Fruit fly (Drosophila melanogaster) whole organism, embryonic: ENCODE measurements around the gene CG14439.
A peak's percentile ranks its signal among the peaks of the same experiment; 100 is the strongest.

Source experiments
- Atf3 ChIP-seq: fragments of 200-800 bp; sonication (Bioruptor generic); optimal IDR thresholded peaks from 3 replicates; lab custom pipeline; 2016; ENCODE audit warnings: missing biosample characterization, missing genetic modification characterization
- CG10209 ChIP-seq: fragments of 200-800 bp; sonication (Bioruptor generic); optimal IDR thresholded peaks from 3 replicates; lab custom pipeline; 2017; ENCODE audit warnings: missing biosample characterization, mild to moderate bottlenecking, missing genetic modification characterization, missing genetic modification reagents
- CG10654 ChIP-seq: fragments of 200-800 bp; sonication (Bioruptor generic); optimal IDR thresholded peaks from 2 replicates; lab custom pipeline; 2016; ENCODE audit warnings: missing biosample characterization, missing genetic modification characterization
- CG11560 ChIP-seq: fragments of 200-800 bp; sonication (Bioruptor generic); IDR thresholded peaks from 3 replicates; pipeline ENCODE4 v1.3.6; 2022; ENCODE audit warnings: missing biosample characterization, missing genetic modification characterization
- CG11695 ChIP-seq: fragments of 200-800 bp; sonication (Bioruptor generic); IDR thresholded peaks from 3 replicates; pipeline ENCODE4 v1.3.6; 2022; ENCODE audit warnings: missing biosample characterization, missing genetic modification characterization
- CG13424 ChIP-seq: fragments of 200-800 bp; sonication (Bioruptor generic); optimal IDR thresholded peaks from 2 replicates; lab custom pipeline; 2019; ENCODE audit warnings: missing biosample characterization, mild to moderate bottlenecking, missing genetic modification characterization, moderate library complexity
- CG15269 ChIP-seq: fragments of 200-800 bp; sonication (Bioruptor generic); optimal IDR thresholded peaks from 2 replicates; lab custom pipeline; 2018; ENCODE audit warnings: missing biosample characterization, mild to moderate bottlenecking, missing genetic modification characterization, moderate library complexity
- CG1603 ChIP-seq: fragments of 200-800 bp; sonication (Bioruptor generic); optimal IDR thresholded peaks from 2 replicates; lab custom pipeline; 2019; ENCODE audit warnings: missing biosample characterization, mild to moderate bottlenecking, missing genetic modification characterization, moderate library complexity
- CG1792 ChIP-seq: fragments of 200-800 bp; sonication (Bioruptor generic); optimal IDR thresholded peaks from 2 replicates; lab custom pipeline; 2016; ENCODE audit warnings: missing biosample characterization, missing genetic modification characterization
- CG2129 ChIP-seq: fragments of 200-800 bp; sonication (Bioruptor generic); IDR thresholded peaks from 2 replicates; pipeline ENCODE4 v1.3.6; 2022; ENCODE audit warnings: missing biosample characterization, missing genetic modification characterization; ENCODE audit not compliant: partially characterized antibody
- CG2199 ChIP-seq: fragments of 200-800 bp; sonication (Bioruptor generic); IDR thresholded peaks from 3 replicates; pipeline ENCODE4 v1.3.6; 2022; ENCODE audit warnings: missing biosample characterization, missing genetic modification characterization
- CG2712 ChIP-seq: fragments of 200-800 bp; optimal IDR thresholded peaks from 3 replicates; lab custom pipeline; 2019; ENCODE audit warnings: missing biosample characterization, mild to moderate bottlenecking, missing genetic modification characterization, moderate library complexity
- CG34422 ChIP-seq: fragments of 200-800 bp; sonication (Bioruptor generic); IDR thresholded peaks from 3 replicates; pipeline ENCODE4 v1.3.6; 2022; ENCODE audit warnings: missing biosample characterization, missing genetic modification characterization
- CG6689 ChIP-seq: fragments of 200-800 bp; sonication (Bioruptor generic); IDR thresholded peaks from 2 replicates; pipeline ENCODE4 v1.3.6; 2022; ENCODE audit warnings: missing biosample characterization, missing genetic modification characterization
- CG6765 ChIP-seq: fragments of 200-800 bp; sonication (Bioruptor generic); optimal IDR thresholded peaks from 3 replicates; lab custom pipeline; 2017; ENCODE audit warnings: missing biosample characterization, mild to moderate bottlenecking, missing genetic modification characterization
- CG8359 ChIP-seq: fragments of 200-800 bp; sonication (Bioruptor generic); optimal IDR thresholded peaks from 2 replicates; lab custom pipeline; 2017; ENCODE audit warnings: missing biosample characterization, mild to moderate bottlenecking, missing genetic modification characterization, borderline replicate concordance
- CG9932 ChIP-seq: fragments of 200-800 bp; sonication (Bioruptor generic); IDR thresholded peaks from 2 replicates; pipeline ENCODE4 v1.3.6; 2022; ENCODE audit warnings: missing biosample characterization, missing genetic modification characterization
- E2f1 ChIP-seq: fragments of 200-800 bp; sonication (Bioruptor generic); IDR thresholded peaks from 2 replicates; pipeline ENCODE4 v1.3.6; 2022; ENCODE audit warnings: missing biosample characterization, missing genetic modification characterization
- Elba2 ChIP-seq: fragments of 200-800 bp; sonication (Bioruptor generic); optimal IDR thresholded peaks from 3 replicates; lab custom pipeline; 2016; ENCODE audit warnings: missing biosample characterization, missing genetic modification characterization
- Ets97D ChIP-seq: fragments of 200-800 bp; sonication (Bioruptor generic); optimal IDR thresholded peaks from 3 replicates; lab custom pipeline; 2016; ENCODE audit warnings: missing biosample characterization, missing genetic modification characterization
- Med ChIP-seq: fragments of 200-800 bp; sonication (Bioruptor generic); peaks from one replicate; lab custom pipeline; 2016; ENCODE audit warnings: missing biosample characterization, missing genetic modification characterization, mild to moderate bottlenecking, inconsistent platforms, moderate library complexity
- Rx ChIP-seq: fragments of 200-800 bp; sonication (Bioruptor generic); IDR thresholded peaks from 2 replicates; pipeline ENCODE4 v1.3.6; 2022; ENCODE audit warnings: missing biosample characterization, missing genetic modification characterization
- Xrp1 ChIP-seq: fragments of 200-800 bp; sonication (Bioruptor generic); IDR thresholded peaks from 2 replicates; pipeline ENCODE4 v1.3.6; 2022; ENCODE audit warnings: missing biosample characterization, missing genetic modification characterization
- aop ChIP-seq: fragments of 200-800 bp; sonication (Bioruptor generic); IDR thresholded peaks from 2 replicates; pipeline ENCODE4 v1.3.6; 2022; ENCODE audit warnings: missing biosample characterization, missing genetic modification characterization
- az2 ChIP-seq: fragments of 200-800 bp; sonication (Bioruptor generic); optimal IDR thresholded peaks from 3 replicates; lab custom pipeline; 2016; ENCODE audit warnings: missing biosample characterization, missing genetic modification characterization
- cg ChIP-seq: fragments of 200-800 bp; sonication (Bioruptor generic); optimal IDR thresholded peaks from 3 replicates; lab custom pipeline; 2019; ENCODE audit warnings: missing biosample characterization, mild to moderate bottlenecking, missing genetic modification characterization, moderate library complexity
- chm ChIP-seq: fragments of 200-800 bp; sonication (Bioruptor generic); IDR thresholded peaks from 2 replicates; pipeline ENCODE4 v1.3.6; 2022; ENCODE audit warnings: missing biosample characterization, missing genetic modification characterization
- ci ChIP-seq: fragments of 200-800 bp; sonication (Bioruptor generic); IDR thresholded peaks from 3 replicates; pipeline ENCODE4 v1.3.6; 2022; ENCODE audit warnings: missing biosample characterization, missing genetic modification characterization
- dysf ChIP-seq: fragments of 200-800 bp; sonication (Bioruptor generic); IDR thresholded peaks from 3 replicates; pipeline ENCODE4 v1.3.6; 2022; ENCODE audit warnings: missing biosample characterization, missing genetic modification characterization
- fu2 ChIP-seq: fragments of 200-800 bp; sonication (Bioruptor generic); optimal IDR thresholded peaks from 2 replicates; lab custom pipeline; 2016; ENCODE audit warnings: missing biosample characterization, missing genetic modification characterization
- gcm ChIP-seq: fragments of 200-800 bp; sonication (Bioruptor generic); optimal IDR thresholded peaks from 2 replicates; lab custom pipeline; 2019; ENCODE audit warnings: missing biosample characterization, mild to moderate bottlenecking, missing genetic modification characterization, moderate library complexity
- gem ChIP-seq: fragments of 200-800 bp; sonication (Bioruptor generic); optimal IDR thresholded peaks from 2 replicates; lab custom pipeline; 2019; ENCODE audit warnings: missing biosample characterization, mild to moderate bottlenecking, missing genetic modification characterization, moderate library complexity
- gsb ChIP-seq: fragments of 200-800 bp; sonication (Bioruptor generic); IDR thresholded peaks from 2 replicates; pipeline ENCODE4 v1.3.6; 2022; ENCODE audit warnings: missing biosample characterization, missing genetic modification characterization
- hbn ChIP-seq: fragments of 200-800 bp; sonication (Bioruptor generic); IDR thresholded peaks from 2 replicates; pipeline ENCODE4 v1.3.6; 2022; ENCODE audit warnings: missing biosample characterization, missing genetic modification characterization; ENCODE audit not compliant: partially characterized antibody
- hth ChIP-seq: fragments of >200 bp; optimal IDR thresholded peaks from 2 replicates; lab custom pipeline; 2017; ENCODE audit warnings: inconsistent platforms
- kni ChIP-seq: fragments of 200-800 bp; sonication (Bioruptor generic); optimal IDR thresholded peaks from 3 replicates; lab custom pipeline; 2017; ENCODE audit warnings: mild to moderate bottlenecking, missing biosample characterization, missing genetic modification reagents, missing genetic modification characterization
- lilli ChIP-seq: fragments of 200-800 bp; sonication (Bioruptor generic); optimal IDR thresholded peaks from 3 replicates; lab custom pipeline; 2016; ENCODE audit warnings: missing biosample characterization, missing genetic modification characterization
- lmd ChIP-seq: fragments of 200-800 bp; sonication (Bioruptor generic); IDR thresholded peaks from 2 replicates; pipeline ENCODE4 v1.3.6; 2022; ENCODE audit warnings: missing biosample characterization, missing genetic modification characterization
- maf-S ChIP-seq: fragments of 200-800 bp; sonication (Bioruptor generic); optimal IDR thresholded peaks from 2 replicates; lab custom pipeline; 2016; ENCODE audit warnings: missing biosample characterization, missing genetic modification characterization
- mld ChIP-seq: fragments of 200-800 bp; sonication (Bioruptor generic); IDR thresholded peaks from 3 replicates; pipeline ENCODE4 v1.3.6; 2022; ENCODE audit warnings: missing biosample characterization, missing genetic modification characterization; ENCODE audit not compliant: partially characterized antibody
- nerfin-1 ChIP-seq: fragments of 200-800 bp; sonication (Bioruptor generic); optimal IDR thresholded peaks from 3 replicates; lab custom pipeline; 2019; ENCODE audit warnings: missing biosample characterization, mild to moderate bottlenecking, missing genetic modification characterization, moderate library complexity
- onecut ChIP-seq: fragments of 200-800 bp; sonication (Bioruptor generic); IDR thresholded peaks from 2 replicates; pipeline ENCODE4 v1.3.6; 2022; ENCODE audit warnings: missing biosample characterization, missing genetic modification characterization
- phol ChIP-seq: fragments of 200-800 bp; sonication (Bioruptor generic); optimal IDR thresholded peaks from 3 replicates; lab custom pipeline; 2018; ENCODE audit warnings: missing biosample characterization, mild to moderate bottlenecking, missing genetic modification characterization, moderate library complexity
- row ChIP-seq: fragments of 200-800 bp; sonication (Bioruptor generic); IDR thresholded peaks from 3 replicates; pipeline ENCODE4 v1.3.6; 2022; ENCODE audit warnings: missing biosample characterization, missing genetic modification characterization
- scrt ChIP-seq: fragments of 200-800 bp; sonication (Bioruptor generic); optimal IDR thresholded peaks from 2 replicates; lab custom pipeline; 2018; ENCODE audit warnings: missing biosample characterization, mild to moderate bottlenecking, missing genetic modification characterization, moderate library complexity
- sug ChIP-seq: fragments of 200-800 bp; optimal IDR thresholded peaks from 2 replicates; lab custom pipeline; 2019; ENCODE audit warnings: missing biosample characterization, mild to moderate bottlenecking, missing genetic modification characterization, moderate library complexity
- tap ChIP-seq: fragments of 200-800 bp; optimal IDR thresholded peaks from 3 replicates; lab custom pipeline; 2019; ENCODE audit warnings: missing biosample characterization, mild to moderate bottlenecking, missing genetic modification characterization, moderate library complexity
- unpg ChIP-seq: fragments of 200-800 bp; sonication (Bioruptor generic); optimal IDR thresholded peaks from 3 replicates; lab custom pipeline; 2018; ENCODE audit warnings: missing biosample characterization, mild to moderate bottlenecking, missing genetic modification characterization, moderate library complexity
- zf30C ChIP-seq: fragments of 200-800 bp; sonication (Bioruptor generic); optimal IDR thresholded peaks from 3 replicates; lab custom pipeline; 2018; ENCODE audit warnings: missing biosample characterization, mild to moderate bottlenecking, missing genetic modification characterization
- zfh2 ChIP-seq: fragments of 200-800 bp; sonication (Bioruptor generic); optimal IDR thresholded peaks from 2 replicates; lab custom pipeline; 2016; ENCODE audit warnings: missing biosample characterization, missing genetic modification characterization

Gene CG14439

dm6 chrX:6743192-6743591, 4.2 kb upstream of the CG14439 start (continued):
- TF ChIP-seq Atf3 (no peak), CG34422 (no peak), onecut (GFP tag; lab: Robert Waterston, UW) (no peak), unpg (no peak), row (GFP tag; lab: Robert Waterston, UW) (peak; percentile 33; the same call in 2 of the 3 replicates), cg (GFP tag; lab: Kevin White, UChicago) (no peak), Rx (GFP tag; lab: Robert Waterston, UW) (no peak), CG2712 (peak; percentile 11), gem (tag; lab: Kevin White, UChicago) (peak; percentile 11), kni (no peak), ci (GFP tag; lab: Robert Waterston, UW) (0 out of 3 replicates have a peak, but pooled peaks have one; percentile 30), Elba2 (peak; percentile 42), Xrp1 (GFP tag; lab: Robert Waterston, UW) (peak; percentile 7; the same call in 1 of the 2 replicates)

dm6 chrX:6744088-6744487, 3.3 kb upstream of the CG14439 start, which contains the start of gene RpL17:
RpL17 (minus strand) TSS chrX:6744238.
- TF ChIP-seq CG11560 (tag; lab: Robert Waterston, UW) (peak; percentile 51; the same call in 2 of the 3 replicates), CG8359 (GFP tag; lab: Kevin White, UChicago) (peak; percentile 68), gsb (GFP tag; lab: Robert Waterston, UW) (peak; percentile 68), az2 (GFP tag; lab: Kevin White, UChicago) (peak; percentile 63), CG13424 (tag; lab: Kevin White, UChicago) (peak; percentile 55), CG1792 (GFP tag; lab: Kevin White, UChicago) (peak; percentile 63), CG10209 (GFP tag; lab: Kevin White, UChicago) (peak; percentile 83), CG2199 (peak; percentile 58; the same call in 1 of the 3 replicates), gcm (GFP tag; lab: Kevin White, UChicago) (peak; percentile 82), hbn (0 out of 2 replicates have a peak, but pooled peaks have one; percentile 24), CG15269 (peak; percentile 78), CG2129 (GFP tag; lab: Robert Waterston, UW) (no peak), CG10654 (peak; percentile 74), kni (peak; percentile 65), aop (no peak), maf-S (GFP tag; lab: Kevin White, UChicago) (peak; percentile 77), CG6689 (GFP tag; lab: Robert Waterston, UW) (peak; percentile 66), sug (peak; percentile 77), E2f1 (GFP tag; lab: Robert Waterston, UW) (peak; percentile 82), lmd (GFP tag; lab: Robert Waterston, UW) (peak; percentile 82), hth (lab: Kevin White, UChicago) (no peak), chm (GFP tag; lab: Robert Waterston, UW) (peak; percentile 93), CG6765 (GFP tag; lab: Kevin White, UChicago) (peak; percentile 86), dysf (peak; percentile 84), tap (tag; lab: Kevin White, UChicago) (no peak), mld (GFP tag; lab: Robert Waterston, UW) (no peak), phol (tag; lab: Kevin White, UChicago) (peak; percentile 72), nerfin-1 (peak; percentile 57), CG1603 (tag; lab: Kevin White, UChicago) (peak; percentile 94), scrt (GFP tag; lab: Kevin White, UChicago) (peak; percentile 71), Ets97D (GFP tag; lab: Kevin White, UChicago) (peak; percentile 99), CG9932 (GFP tag; lab: Robert Waterston, UW) (peak; percentile 89), unpg (peak; percentile 83), CG11695 (peak; percentile 68), zfh2 (GFP tag; lab: Kevin White, UChicago) (peak; percentile 84), fu2 (GFP tag; lab: Kevin White, UChicago) (peak; percentile 85), zf30C (GFP tag; lab: Kevin White, UChicago) (peak; percentile 48), lilli (GFP tag; lab: Kevin White, UChicago) (peak; percentile 74), Med (GFP tag; lab: Kevin White, UChicago) (peak; percentile 99)
